Worm (Caenorhabditis elegans) whole organism, L2 larva: Measurements from ENCODE around the gene M176.11.

ENCODE experiments used
- C34F6.9 ChIP-seq: fragments of 150-350 bp; optimal IDR thresholded peaks from 2 replicates; lab custom pipeline; 2014; ENCODE audit warnings: missing biosample characterization, missing genetic modification characterization
- elt-3 ChIP-seq: sonication (generic microtip); optimal IDR thresholded peaks from 2 replicates; lab custom pipeline; 2017; ENCODE audit warnings: missing biosample characterization, missing genetic modification characterization
- nhr-10 ChIP-seq: sonication (generic microtip); optimal IDR thresholded peaks from 2 replicates; lab custom pipeline; 2017; ENCODE audit warnings: missing biosample characterization, missing genetic modification characterization
- nhr-12 ChIP-seq: fragments of 150-350 bp; optimal IDR thresholded peaks from 2 replicates; lab custom pipeline; 2014; ENCODE audit warnings: missing biosample characterization, missing genetic modification characterization
- nhr-23 ChIP-seq: fragments of 150-350 bp; optimal IDR thresholded peaks from 2 replicates; lab custom pipeline; 2014; ENCODE audit warnings: missing biosample characterization, missing genetic modification reagents, missing genetic modification characterization
- nhr-237 ChIP-seq: fragments of 150-350 bp; optimal IDR thresholded peaks from 2 replicates; lab custom pipeline; 2014; ENCODE audit warnings: missing biosample characterization, missing genetic modification characterization

DNA sequence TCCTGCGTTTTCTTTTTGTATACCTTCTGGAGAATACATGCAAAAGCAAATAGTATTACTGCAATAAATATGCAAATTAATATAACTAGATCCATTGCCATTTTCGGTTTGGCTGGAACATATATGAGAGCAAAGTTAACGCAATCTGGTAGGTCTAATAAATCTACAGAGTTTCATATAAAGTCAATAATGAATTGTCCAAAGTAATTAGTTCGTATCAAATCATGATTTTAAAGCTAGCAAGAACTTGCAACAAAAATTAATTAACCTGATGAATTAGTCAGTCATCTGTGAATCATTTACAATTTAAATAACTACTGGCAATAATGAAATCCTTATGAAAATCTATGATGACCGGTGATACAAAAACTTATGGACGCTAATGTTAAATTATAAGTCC is 23.3 kb downstream of the M176.11 start, which contains the start of gene R09D1.13:
- no peak for TF ChIP-seq nhr-10
- TF ChIP-seq nhr-12 (tag; lab: Kevin White, UChicago): no peak
- no peak for TF ChIP-seq nhr-23 (tag; lab: Kevin White, UChicago)
- TF ChIP-seq elt-3: no peak
- no peak for TF ChIP-seq nhr-237 (tag; lab: Kevin White, UChicago)
- no peak for TF ChIP-seq C34F6.9 (tag; lab: Kevin White, UChicago)
